Worm (Caenorhabditis elegans) whole organism, L1 larva: Measurements from ENCODE around the gene F21C10.10.

Experiments used
- C34B4.2 ChIP-seq: sonication (generic microtip); optimal IDR thresholded peaks from 2 replicates; lab custom pipeline; 2017; ENCODE audit warnings: mild to moderate bottlenecking, missing genetic modification characterization, missing compliant biosample characterization
- alr-1 ChIP-seq: fragments of 200-800 bp; sonication (Bioruptor generic); optimal IDR thresholded peaks from 2 replicates; lab custom pipeline; 2018; ENCODE audit warnings: borderline replicate concordance, mild to moderate bottlenecking, missing genetic modification characterization, missing compliant biosample characterization
- blmp-1 ChIP-seq: fragments of 150-350 bp; optimal IDR thresholded peaks from 2 replicates; lab custom pipeline; 2014; ENCODE audit warnings: missing biosample characterization, missing genetic modification characterization
- ceh-8 ChIP-seq: fragments of 200-800 bp; sonication (Bioruptor generic); optimal IDR thresholded peaks from 2 replicates; lab custom pipeline; 2018; ENCODE audit warnings: mild to moderate bottlenecking, missing genetic modification characterization, moderate library complexity, missing compliant biosample characterization
- ceh-82 ChIP-seq, 3 experiments: fragments of 150-350 bp in 1 of 3; sonication (generic microtip) in 2 of 3; optimal IDR thresholded peaks; 2 replicates each; lab custom pipeline; 2014 to 2017; ENCODE audit warnings: missing biosample characterization in 3 of 3, missing genetic modification characterization in 3 of 3
- ces-1 ChIP-seq: fragments of 150-350 bp; optimal IDR thresholded peaks from 2 replicates; lab custom pipeline; 2014; ENCODE audit warnings: missing biosample characterization, missing genetic modification reagents, missing genetic modification characterization
- dpl-1 ChIP-seq, 3 experiments: fragments of 150-350 bp in 2 of 3; sonication (generic microtip) in 1 of 3; optimal IDR thresholded peaks; 2 replicates each; lab custom pipeline; 2014 to 2017; ENCODE audit warnings: missing biosample characterization in 3 of 3, missing genetic modification characterization in 3 of 3, missing genetic modification reagents in 3 of 3
- dsc-1 ChIP-seq: sonication (generic microtip); optimal IDR thresholded peaks from 2 replicates; lab custom pipeline; 2016; ENCODE audit warnings: mild to moderate bottlenecking, missing genetic modification characterization, missing compliant biosample characterization
- efl-1 ChIP-seq, 4 experiments: fragments of 150-350 bp; optimal IDR thresholded peaks in 3 of 4; peaks in 1 of 4; 1 replicate in 1 of 4; 2 replicates in 3 of 4; lab custom pipeline; 2014; ENCODE audit warnings: missing biosample characterization in 2 of 4, missing genetic modification characterization in 2 of 4, missing genetic modification reagents in 2 of 4
- efl-3 ChIP-seq: fragments of 200-800 bp; sonication (Bioruptor generic); optimal IDR thresholded peaks from 2 replicates; lab custom pipeline; 2018; ENCODE audit warnings: mild to moderate bottlenecking, missing genetic modification characterization, missing compliant biosample characterization
- egl-27 ChIP-seq, 2 experiments: fragments of 150-350 bp in 1 of 2; sonication (generic microtip); optimal IDR thresholded peaks; 3 replicates each; lab custom pipeline; 2017 to 2018; ENCODE audit warnings: missing biosample characterization in 2 of 2, missing genetic modification characterization in 2 of 2, missing genetic modification reagents in 2 of 2
- elt-2 ChIP-seq: sonication (generic microtip); optimal IDR thresholded peaks from 2 replicates; lab custom pipeline; 2016; ENCODE audit warnings: missing genetic modification characterization, mild to moderate bottlenecking, inconsistent platforms, missing compliant biosample characterization, missing genetic modification reagents
- elt-3 ChIP-seq, 6 experiments: fragments of 150-350 bp in 1 of 6; sonication (generic microtip); optimal IDR thresholded peaks; 2 replicates each; lab custom pipeline; 2017 to 2018; ENCODE audit warnings: missing biosample characterization in 6 of 6, missing genetic modification characterization in 6 of 6, inconsistent platforms in 1 of 6
- ets-5 ChIP-seq: fragments of 200-800 bp; sonication (Bioruptor generic); IDR thresholded peaks from 2 replicates; pipeline ENCODE4 v1.3.6; 2022; ENCODE audit warnings: missing genetic modification characterization, missing compliant biosample characterization
- fkh-8 ChIP-seq: sonication (generic microtip); optimal IDR thresholded peaks from 2 replicates; lab custom pipeline; 2016; ENCODE audit warnings: mild to moderate bottlenecking, missing genetic modification characterization, missing compliant biosample characterization
- fos-1 ChIP-seq: fragments of 150-350 bp; optimal IDR thresholded peaks from 2 replicates; lab custom pipeline; 2014; ENCODE audit warnings: missing biosample characterization, missing genetic modification characterization
- hlh-4 ChIP-seq: sonication (generic microtip); optimal IDR thresholded peaks from 2 replicates; lab custom pipeline; 2016; ENCODE audit warnings: mild to moderate bottlenecking, missing genetic modification characterization, missing compliant biosample characterization
- hpl-2 ChIP-seq: fragments of 150-350 bp; optimal IDR thresholded peaks from 2 replicates; lab custom pipeline; 2014; ENCODE audit warnings: missing biosample characterization, missing genetic modification reagents, missing genetic modification characterization
- isw-1 ChIP-seq: fragments of 200-800 bp; sonication (Bioruptor generic); IDR thresholded peaks from 2 replicates; pipeline ENCODE4 v1.3.6; 2022; ENCODE audit warnings: missing genetic modification characterization, missing compliant biosample characterization
- jun-1 ChIP-seq: fragments of 150-350 bp; optimal IDR thresholded peaks from 2 replicates; lab custom pipeline; 2014; ENCODE audit warnings: missing biosample characterization, missing genetic modification reagents, missing genetic modification characterization
- lin-39 ChIP-seq: fragments of 150-350 bp; optimal IDR thresholded peaks from 2 replicates; lab custom pipeline; 2014; ENCODE audit warnings: missing biosample characterization, missing genetic modification reagents, missing genetic modification characterization
- lir-3 ChIP-seq: sonication (generic microtip); optimal IDR thresholded peaks from 2 replicates; lab custom pipeline; 2016; ENCODE audit warnings: mild to moderate bottlenecking, missing genetic modification characterization, moderate library complexity, missing compliant biosample characterization; ENCODE audit not compliant: poor library complexity
- mdl-1 ChIP-seq, 2 experiments: fragments of 150-350 bp; optimal IDR thresholded peaks; 2 replicates each; lab custom pipeline; 2014 to 2017; ENCODE audit warnings: missing biosample characterization in 2 of 2, missing genetic modification characterization in 2 of 2, inconsistent platforms in 1 of 2
- mef-2 ChIP-seq: fragments of 150-350 bp; optimal IDR thresholded peaks from 2 replicates; lab custom pipeline; 2014; ENCODE audit warnings: missing biosample characterization, missing genetic modification characterization
- mep-1 ChIP-seq: fragments of 150-350 bp; optimal IDR thresholded peaks from 2 replicates; lab custom pipeline; 2014; ENCODE audit warnings: missing biosample characterization, missing genetic modification characterization
- nhr-47 ChIP-seq: sonication (generic microtip); optimal IDR thresholded peaks from 2 replicates; lab custom pipeline; 2016; ENCODE audit warnings: mild to moderate bottlenecking, missing genetic modification characterization, moderate library complexity, missing compliant biosample characterization
- nhr-71 ChIP-seq: sonication (generic microtip); optimal IDR thresholded peaks from 2 replicates; lab custom pipeline; 2016; ENCODE audit warnings: mild to moderate bottlenecking, missing genetic modification characterization, moderate library complexity, missing compliant biosample characterization
- nhr-77 ChIP-seq: fragments of 150-350 bp; optimal IDR thresholded peaks from 2 replicates; lab custom pipeline; 2014; ENCODE audit warnings: missing biosample characterization, missing genetic modification characterization
- nhr-90 ChIP-seq: sonication (generic microtip); optimal IDR thresholded peaks from 2 replicates; lab custom pipeline; 2016; ENCODE audit warnings: mild to moderate bottlenecking, missing genetic modification characterization, missing compliant biosample characterization; ENCODE audit not compliant: poor library complexity
- pax-3 ChIP-seq: fragments of 200-800 bp; sonication (Bioruptor generic); optimal IDR thresholded peaks from 2 replicates; lab custom pipeline; 2018; ENCODE audit warnings: mild to moderate bottlenecking, missing genetic modification characterization, moderate library complexity, missing compliant biosample characterization
- rnt-1 ChIP-seq: sonication (generic microtip); optimal IDR thresholded peaks from 2 replicates; lab custom pipeline; 2016; ENCODE audit warnings: mild to moderate bottlenecking, missing genetic modification characterization, moderate library complexity, missing compliant biosample characterization
- snu-23 ChIP-seq: sonication (generic microtip); optimal IDR thresholded peaks from 2 replicates; lab custom pipeline; 2016; ENCODE audit warnings: missing genetic modification characterization, missing compliant biosample characterization
- sox-4 ChIP-seq: sonication (generic microtip); optimal IDR thresholded peaks from 2 replicates; lab custom pipeline; 2016; ENCODE audit warnings: missing genetic modification characterization, missing compliant biosample characterization
- sptf-1 ChIP-seq: fragments of 150-350 bp; optimal IDR thresholded peaks from 2 replicates; lab custom pipeline; 2014; ENCODE audit warnings: missing biosample characterization, missing genetic modification characterization
- unc-130 ChIP-seq: fragments of 150-350 bp; optimal IDR thresholded peaks from 2 replicates; lab custom pipeline; 2017; ENCODE audit warnings: missing biosample characterization, missing genetic modification characterization, inconsistent platforms
- xbp-1 ChIP-seq: sonication (generic microtip); optimal IDR thresholded peaks from 2 replicates; lab custom pipeline; 2016; ENCODE audit warnings: missing genetic modification characterization, missing compliant biosample characterization
- zip-4 ChIP-seq: fragments of 200-800 bp; sonication (Bioruptor generic); optimal IDR thresholded peaks from 2 replicates; lab custom pipeline; 2018; ENCODE audit warnings: mild to moderate bottlenecking, missing genetic modification characterization, moderate library complexity, missing compliant biosample characterization

F21C10.10 gene

DNA sequence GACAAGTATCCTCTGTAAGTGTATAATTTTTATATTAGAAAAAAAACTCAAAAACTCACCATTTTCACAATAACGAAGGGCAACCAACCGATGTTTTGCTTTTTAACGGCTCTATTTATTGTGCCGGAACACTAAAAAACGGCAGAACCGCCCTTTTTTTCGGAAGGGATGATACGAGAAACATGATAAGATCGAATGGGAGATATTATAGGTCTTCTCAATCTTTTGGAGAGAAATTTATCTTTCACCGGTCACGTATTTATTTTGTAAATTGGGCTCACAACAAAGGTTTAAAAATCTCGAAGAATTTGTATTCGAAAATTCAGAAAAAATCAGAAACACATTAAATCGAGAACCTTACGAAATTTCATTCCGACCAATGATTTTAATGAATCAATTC, 41.3 kb upstream of the F21C10.10 start, which contains the start of gene swm-1:
Gene swm-1, minus strand, starts transcription at position 101 of the 400 bp plus-strand sequence.
- TF ChIP-seq isw-1 (GFP tag; lab: Robert Waterston, UW) (no peak), rnt-1 (tag; lab: Kevin White, UChicago) (no peak), mdl-1 (tag; optimal IDR thresholded peaks at IDR 0.05; lab: Kevin White, UChicago) (no peak), dpl-1 (GFP tag; optimal IDR thresholded peaks at IDR 0.05; lab: Kevin White, UChicago) (no peak), lin-39 (no peak), ets-5 (GFP tag; lab: Robert Waterston, UW) (no peak), sox-4 (tag; lab: Kevin White, UChicago) (no peak), snu-23 (GFP tag; lab: Kevin White, UChicago) (no peak), dsc-1 (tag; lab: Kevin White, UChicago) (no peak), fos-1 (tag; lab: Kevin White, UChicago) (no peak), unc-130 (tag; lab: Kevin White, UChicago) (no peak), ces-1 (no peak), nhr-77 (tag; lab: Kevin White, UChicago) (no peak), ceh-82 (tag; optimal IDR thresholded peaks at IDR 0.05; lab: Kevin White, UChicago) (no peak), lir-3 (tag; lab: Kevin White, UChicago) (no peak), xbp-1 (tag; lab: Kevin White, UChicago) (no peak), sptf-1 (tag; lab: Kevin White, UChicago) (no peak)

DNA sequence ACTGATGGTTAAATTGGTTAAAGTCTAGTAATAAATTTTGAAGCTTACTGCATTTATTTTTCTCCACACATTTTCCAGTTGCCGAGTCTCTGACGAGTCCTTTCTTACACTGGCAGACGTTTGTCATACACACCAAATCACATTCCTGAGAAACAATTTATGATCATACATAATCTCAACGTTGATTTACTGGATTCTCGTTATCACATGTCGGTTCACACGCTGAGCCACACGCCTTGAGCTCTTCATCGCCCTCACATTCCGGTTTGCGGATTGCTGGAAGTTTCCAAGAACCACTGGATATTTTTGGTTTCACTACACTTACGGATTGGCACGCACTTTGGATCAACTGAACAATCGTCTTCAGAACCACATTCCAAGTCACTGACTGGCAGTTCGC, 40.4 kb upstream of the F21C10.10 start:
- TF ChIP-seq dsc-1 (tag; lab: Kevin White, UChicago) = peak; percentile 48
- TF ChIP-seq efl-1 (optimal IDR thresholded peaks at IDR 0.05; lab: Kevin White, UChicago) = no peak
- peak in 1 of 2 experiments; percentile 88 for TF ChIP-seq efl-1 (GFP tag; optimal IDR thresholded peaks at IDR 0.05 in 1 of 2; lab: Kevin White, UChicago)
- TF ChIP-seq nhr-47 = peak; percentile 44
- TF ChIP-seq nhr-71 = peak; percentile 53
- TF ChIP-seq jun-1 (tag; lab: Kevin White, UChicago) = no peak
- TF ChIP-seq pax-3 (tag; lab: Kevin White, UChicago) = peak; percentile 8
- TF ChIP-seq fkh-8 (tag; lab: Kevin White, UChicago) = peak; percentile 83
- no peak for TF ChIP-seq sptf-1 (tag; lab: Kevin White, UChicago)

DNA sequence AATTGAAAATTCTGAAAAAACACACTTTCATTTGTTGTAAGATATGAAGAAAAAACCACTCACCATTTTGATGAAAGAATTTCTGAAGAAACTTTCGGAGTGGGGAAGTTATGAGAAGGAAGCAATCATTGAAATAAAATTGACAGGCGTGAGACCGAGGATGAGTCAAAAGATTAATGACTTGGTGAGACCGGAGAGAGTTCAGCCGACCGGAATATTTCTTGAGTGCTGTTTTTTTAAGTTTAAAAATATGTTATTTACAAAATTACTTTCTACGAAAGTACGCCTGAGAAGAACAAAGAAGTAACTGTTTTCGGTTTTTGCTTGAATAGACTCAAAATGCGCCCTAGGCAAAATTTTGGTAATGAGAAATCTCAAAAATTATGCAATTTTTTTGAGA, 39.8 kb upstream of the F21C10.10 start, which contains the start of gene C25E10.10:
Gene C25E10.10, minus strand, starts transcription at position 101 of the 400 bp plus-strand sequence.
- TF ChIP-seq sptf-1 (tag; lab: Kevin White, UChicago) = no peak
- no peak for TF ChIP-seq ceh-8 (GFP tag; lab: Kevin White, UChicago)
- no peak for TF ChIP-seq nhr-90 (tag; lab: Kevin White, UChicago)
- TF ChIP-seq blmp-1 (tag; lab: Kevin White, UChicago) = no peak
- no peak for TF ChIP-seq mep-1 (tag; lab: Kevin White, UChicago)
- no peak for TF ChIP-seq hlh-4 (tag; lab: Kevin White, UChicago)
- TF ChIP-seq efl-3 = no peak
- TF ChIP-seq alr-1 (tag; lab: Kevin White, UChicago) = no peak
- TF ChIP-seq elt-2 (tag; lab: Kevin White, UChicago) = no peak
- no peak for TF ChIP-seq egl-27 (tag; optimal IDR thresholded peaks at IDR 0.05; lab: Kevin White, UChicago)
- no peak for TF ChIP-seq fos-1 (tag; lab: Kevin White, UChicago)
- TF ChIP-seq elt-3 (tag; optimal IDR thresholded peaks at IDR 0.05; lab: Kevin White, UChicago) = no peak
- TF ChIP-seq mef-2 (tag; lab: Kevin White, UChicago) = no peak
- no peak for TF ChIP-seq zip-4 (GFP tag; lab: Kevin White, UChicago)
- no peak for TF ChIP-seq hpl-2
- TF ChIP-seq C34B4.2 = no peak
- TF ChIP-seq, all 84 proteins: peak for 0
